Worm (Caenorhabditis elegans) whole organism, L3 larva: ENCODE data around the gene dhs-13.

Experiments used
- R02D3.7 ChIP-seq: fragments of 150-350 bp; optimal IDR thresholded peaks from 2 replicates; lab custom pipeline; 2014; ENCODE audit warnings: missing biosample characterization, missing genetic modification characterization
- ZK546.5 ChIP-seq: sonication (generic microtip); optimal IDR thresholded peaks from 2 replicates; lab custom pipeline; 2017; ENCODE audit warnings: missing biosample characterization, missing genetic modification characterization
- aly-2 ChIP-seq: fragments of 150-350 bp; optimal IDR thresholded peaks from 2 replicates; lab custom pipeline; 2014; ENCODE audit warnings: missing biosample characterization, missing genetic modification characterization
- ama-1 ChIP-seq: fragments of 150-350 bp; optimal IDR thresholded peaks from 2 replicates; lab custom pipeline; 2018
- ceh-16 ChIP-seq: sonication (generic microtip); optimal IDR thresholded peaks from 2 replicates; lab custom pipeline; 2017; ENCODE audit warnings: missing biosample characterization, missing genetic modification characterization
- ceh-9 ChIP-seq: sonication (generic microtip); optimal IDR thresholded peaks from 2 replicates; lab custom pipeline; 2018; ENCODE audit warnings: missing biosample characterization, missing genetic modification characterization
- daf-12 ChIP-seq: fragments of 150-350 bp; optimal IDR thresholded peaks from 2 replicates; lab custom pipeline; 2014; ENCODE audit warnings: missing biosample characterization, missing genetic modification reagents, missing genetic modification characterization
- egl-5 ChIP-seq: fragments of 150-350 bp; optimal IDR thresholded peaks from 2 replicates; lab custom pipeline; 2017; ENCODE audit warnings: missing biosample characterization, missing genetic modification reagents, missing genetic modification characterization, inconsistent platforms
- elt-1 ChIP-seq: fragments of 150-350 bp; optimal IDR thresholded peaks from 2 replicates; lab custom pipeline; 2014; ENCODE audit warnings: missing biosample characterization, missing genetic modification characterization
- elt-2 ChIP-seq: sonication (generic microtip); optimal IDR thresholded peaks from 2 replicates; lab custom pipeline; 2016; ENCODE audit warnings: missing genetic modification reagents, mild to moderate bottlenecking, missing genetic modification characterization, missing compliant biosample characterization
- elt-3 ChIP-seq, 3 experiments: fragments of 150-350 bp in 1 of 3; sonication (generic microtip) in 2 of 3; optimal IDR thresholded peaks; 2 replicates in 2 of 3; 4 replicates in 1 of 3; lab custom pipeline; 2014 to 2017; ENCODE audit warnings: missing biosample characterization in 3 of 3, missing genetic modification characterization in 3 of 3
- eor-1 ChIP-seq, 2 experiments: fragments of 150-350 bp; optimal IDR thresholded peaks; 2 replicates each; lab custom pipeline; 2014 to 2018; ENCODE audit warnings: missing biosample characterization in 2 of 2, missing genetic modification characterization in 2 of 2
- fkh-10 ChIP-seq: sonication (generic microtip); optimal IDR thresholded peaks from 2 replicates; lab custom pipeline; 2017; ENCODE audit warnings: missing biosample characterization, missing genetic modification reagents, missing genetic modification characterization
- fos-1 ChIP-seq: fragments of 150-350 bp; optimal IDR thresholded peaks from 2 replicates; lab custom pipeline; 2014; ENCODE audit warnings: missing biosample characterization, missing genetic modification characterization
- lin-15B ChIP-seq: fragments of 150-350 bp; optimal IDR thresholded peaks from 2 replicates; lab custom pipeline; 2014; ENCODE audit warnings: missing biosample characterization, missing genetic modification characterization
- lin-39 ChIP-seq: fragments of 150-350 bp; optimal IDR thresholded peaks from 2 replicates; lab custom pipeline; 2018; ENCODE audit warnings: missing biosample characterization, missing genetic modification reagents, missing genetic modification characterization
- lsy-12 ChIP-seq: sonication (generic microtip); optimal IDR thresholded peaks from 2 replicates; lab custom pipeline; 2016; ENCODE audit warnings: mild to moderate bottlenecking, missing genetic modification characterization, missing compliant biosample characterization
- mdl-1 ChIP-seq: fragments of 150-350 bp; optimal IDR thresholded peaks from 2 replicates; lab custom pipeline; 2014; ENCODE audit warnings: missing biosample characterization, missing genetic modification characterization
- mml-1 ChIP-seq: fragments of 150-350 bp; sonication (generic microtip); optimal IDR thresholded peaks from 3 replicates; lab custom pipeline; 2014; ENCODE audit warnings: missing biosample characterization, missing genetic modification characterization
- nfya-1 ChIP-seq: sonication (generic microtip); optimal IDR thresholded peaks from 2 replicates; lab custom pipeline; 2017; ENCODE audit warnings: missing genetic modification characterization, mild to moderate bottlenecking, missing compliant biosample characterization, antibody characterized with exemption, moderate library complexity; ENCODE audit not compliant: insufficient read depth
- nhr-11 ChIP-seq: fragments of 150-350 bp; optimal IDR thresholded peaks from 2 replicates; lab custom pipeline; 2014; ENCODE audit warnings: missing biosample characterization, missing genetic modification characterization
- nhr-12 ChIP-seq: fragments of 150-350 bp; optimal IDR thresholded peaks from 2 replicates; lab custom pipeline; 2014; ENCODE audit warnings: missing biosample characterization, missing genetic modification characterization
- nhr-23 ChIP-seq: fragments of 150-350 bp; optimal IDR thresholded peaks from 2 replicates; lab custom pipeline; 2014; ENCODE audit warnings: missing biosample characterization, missing genetic modification reagents, missing genetic modification characterization
- nhr-25 ChIP-seq: sonication (generic microtip); optimal IDR thresholded peaks from 2 replicates; lab custom pipeline; 2017; ENCODE audit warnings: missing biosample characterization, missing genetic modification characterization
- nhr-28 ChIP-seq: fragments of 150-350 bp; optimal IDR thresholded peaks from 2 replicates; lab custom pipeline; 2014; ENCODE audit warnings: missing biosample characterization, missing genetic modification characterization
- nhr-43 ChIP-seq: sonication (generic microtip); optimal IDR thresholded peaks from 2 replicates; lab custom pipeline; 2016; ENCODE audit warnings: mild to moderate bottlenecking, missing genetic modification characterization, missing compliant biosample characterization; ENCODE audit not compliant: poor library complexity, severe bottlenecking
- nhr-76 ChIP-seq: fragments of 150-350 bp; sonication (generic microtip); optimal IDR thresholded peaks from 5 replicates; lab custom pipeline; 2014; ENCODE audit warnings: missing biosample characterization, missing genetic modification characterization
- nhr-77 ChIP-seq: fragments of 150-350 bp; optimal IDR thresholded peaks from 2 replicates; lab custom pipeline; 2014; ENCODE audit warnings: missing biosample characterization, missing genetic modification characterization
- pha-4 ChIP-seq: fragments of 150-350 bp; optimal IDR thresholded peaks from 2 replicates; lab custom pipeline; 2014; ENCODE audit warnings: missing biosample characterization, missing genetic modification reagents, missing genetic modification characterization
- pqm-1 ChIP-seq: fragments of 150-350 bp; optimal IDR thresholded peaks from 2 replicates; lab custom pipeline; 2017; ENCODE audit warnings: missing biosample characterization, missing genetic modification characterization, inconsistent platforms
- sea-2 ChIP-seq: fragments of 150-350 bp; sonication (generic microtip); optimal IDR thresholded peaks from 4 replicates; lab custom pipeline; 2014; ENCODE audit warnings: missing biosample characterization, missing genetic modification reagents, missing genetic modification characterization
- skn-1 ChIP-seq: fragments of 150-350 bp; optimal IDR thresholded peaks from 2 replicates; lab custom pipeline; 2014; ENCODE audit warnings: missing biosample characterization, missing genetic modification characterization
- snpc-4 ChIP-seq: fragments of 150-350 bp; optimal IDR thresholded peaks from 2 replicates; lab custom pipeline; 2014; ENCODE audit warnings: missing biosample characterization, missing genetic modification characterization
- tbx-2 ChIP-seq: sonication (generic microtip); optimal IDR thresholded peaks from 2 replicates; lab custom pipeline; 2016; ENCODE audit warnings: mild to moderate bottlenecking, missing genetic modification characterization, missing compliant biosample characterization
- unc-39 ChIP-seq: sonication (generic microtip); optimal IDR thresholded peaks from 4 replicates; lab custom pipeline; 2017; ENCODE audit warnings: missing biosample characterization, missing genetic modification characterization
- zag-1 ChIP-seq: fragments of 150-350 bp; optimal IDR thresholded peaks from 2 replicates; lab custom pipeline; 2014; ENCODE audit warnings: missing biosample characterization, missing genetic modification characterization
- ztf-11 ChIP-seq: fragments of 150-350 bp; optimal IDR thresholded peaks from 2 replicates; lab custom pipeline; 2014; ENCODE audit warnings: missing biosample characterization, missing genetic modification characterization
- ztf-4 ChIP-seq: fragments of 150-350 bp; optimal IDR thresholded peaks from 2 replicates; lab custom pipeline; 2014; ENCODE audit warnings: missing biosample characterization, missing genetic modification characterization

dhs-13 gene

ce11 chrV:1807160-1807559 lies 35.6 kb upstream of the dhs-13 start, which contains the start of gene srt-42:
Gene srt-42 (plus strand): TSS chrV:1807460.
- no peak for TF ChIP-seq unc-39 (tag; lab: Kevin White, UChicago)
- TF ChIP-seq nhr-28: no peak
- no peak for TF ChIP-seq nhr-43 (tag; lab: Kevin White, UChicago)
- no peak for TF ChIP-seq pqm-1 (tag; lab: Kevin White, UChicago)
- TF ChIP-seq ztf-11 (tag; lab: Kevin White, UChicago): no peak
- TF ChIP-seq skn-1: no peak

ce11 chrV:1805724-1806316 lies 34.3 kb upstream of the dhs-13 start:
- TF ChIP-seq fkh-10 (no peak), lin-39 (tag; lab: Kevin White, UChicago) (no peak), fos-1 (tag; lab: Kevin White, UChicago) (no peak), mml-1 (no peak), ztf-11 (tag; lab: Kevin White, UChicago) (no peak), ceh-9 (tag; lab: Kevin White, UChicago) (no peak), eor-1 (tag; optimal IDR thresholded peaks at IDR 0.05; lab: Kevin White, UChicago) (no peak), ama-1 (lab: Kevin White, UChicago) (peak; percentile 92), skn-1 (no peak), egl-5 (tag; lab: Kevin White, UChicago) (peak; percentile 19), R02D3.7 (no peak), elt-3 (tag; optimal IDR thresholded peaks at IDR 0.05; lab: Kevin White, UChicago) (no peak), elt-1 (tag; lab: Kevin White, UChicago) (no peak), nhr-11 (tag; lab: Kevin White, UChicago) (no peak), tbx-2 (tag; lab: Kevin White, UChicago) (no peak), ZK546.5 (tag; lab: Kevin White, UChicago) (no peak), lsy-12 (tag; lab: Kevin White, UChicago) (no peak), nhr-23 (tag; lab: Kevin White, UChicago) (no peak), pqm-1 (tag; lab: Kevin White, UChicago) (no peak), pha-4 (tag; lab: Kevin White, UChicago) (peak; percentile 49), lin-15B (tag; lab: Kevin White, UChicago) (no peak), nhr-43 (tag; lab: Kevin White, UChicago) (no peak), unc-39 (tag; lab: Kevin White, UChicago) (no peak), snpc-4 (tag; lab: Kevin White, UChicago) (no peak), aly-2 (tag; lab: Kevin White, UChicago) (no peak), nhr-76 (tag; lab: Kevin White, UChicago) (no peak), ceh-16 (tag; lab: Kevin White, UChicago) (no peak), ztf-4 (tag; lab: Kevin White, UChicago) (no peak), sea-2 (GFP tag; lab: Kevin White, UChicago) (no peak), mdl-1 (tag; lab: Kevin White, UChicago) (no peak), daf-12 (no peak), nfya-1 (tag; lab: Kevin White, UChicago) (peak; percentile 30), elt-2 (tag; lab: Kevin White, UChicago) (no peak), zag-1 (tag; lab: Kevin White, UChicago) (no peak), nhr-28 (no peak), nhr-25 (tag; lab: Kevin White, UChicago) (peak; percentile 13), nhr-12 (tag; lab: Kevin White, UChicago) (no peak), nhr-77 (tag; lab: Kevin White, UChicago) (no peak)
